Comparison of ENCODE assay signal across 5 fruit fly cellular contexts in the genomic region with DNA sequence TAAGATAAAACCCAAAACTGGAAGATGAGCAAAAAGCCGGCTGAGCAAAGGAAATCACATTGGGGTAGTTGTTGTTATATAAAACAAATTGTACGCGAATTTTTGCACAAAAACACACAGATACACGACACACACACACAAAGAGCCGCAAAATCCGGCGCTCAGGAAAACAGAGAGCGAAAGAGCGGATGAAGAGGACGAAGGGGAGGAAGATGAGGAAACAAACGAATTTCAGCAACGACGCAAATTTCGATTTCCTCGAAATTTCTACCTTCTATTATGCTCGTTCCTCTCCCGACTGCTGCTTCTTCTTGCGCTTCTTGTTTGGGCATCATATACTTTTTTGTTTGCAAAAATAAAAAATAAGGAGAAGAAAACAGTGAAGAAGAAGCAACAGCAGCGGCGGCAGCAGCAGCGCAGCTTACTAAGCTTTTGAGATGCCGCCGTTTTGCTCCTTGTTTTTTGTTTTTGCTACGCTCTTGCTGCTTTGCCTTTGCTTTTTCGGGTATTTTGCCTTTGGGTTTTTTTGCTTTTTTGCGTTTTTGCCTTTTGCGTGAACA.
A peak's percentile ranks its signal among the peaks of the same experiment; 100 is the strongest.
TF ChIP-seq lines count a peak whose summit lies in the region.

No protein-coding gene starts in this region.

- no peak for TF ChIP-seq CTCF in whole organism, embryonic (GFP tag; optimal IDR thresholded peaks at IDR 0.05; lab: Kevin White, UChicago)

TF ChIP-seq in whole organism, adult, 20 proteins besides CTCF, POLR2A, EP300 and RAD21:
- TF ChIP-seq CG12768 (GFP tag; optimal IDR thresholded peaks at IDR 0.05; lab: Kevin White, UChicago) (no peak), CG11617 (GFP tag; optimal IDR thresholded peaks at IDR 0.05; lab: Kevin White, UChicago) (no peak), toe (GFP tag; optimal IDR thresholded peaks at IDR 0.05; lab: Kevin White, UChicago) (no peak), tj (GFP tag; optimal IDR thresholded peaks at IDR 0.05; lab: Kevin White, UChicago) (peak; percentile 69), CG5204 (GFP tag; optimal IDR thresholded peaks at IDR 0.05; lab: Kevin White, UChicago) (no peak)
TF ChIP-seq in whole organism, adult: peak in this region for 1.

TF ChIP-seq in whole organism, embryonic, 481 proteins besides CTCF, POLR2A, EP300 and RAD21 (continues in another document):
- no peak for TF ChIP-seq tll (GFP tag; optimal IDR thresholded peaks at IDR 0.05; lab: Kevin White, UChicago)
- peak; percentile 18 for TF ChIP-seq CG13894 (tag; optimal IDR thresholded peaks at IDR 0.05; lab: Kevin White, UChicago)
- peak; percentile 6 for TF ChIP-seq abd-A (tag; optimal IDR thresholded peaks at IDR 0.05; lab: Kevin White, UChicago)
- TF ChIP-seq Adf1 (GFP tag; IDR thresholded peaks at IDR 0.05; lab: Robert Waterston, UW) = peak; percentile 56; the same call in 1 of the 2 replicates
- no peak for TF ChIP-seq sd (tag; optimal IDR thresholded peaks at IDR 0.05; lab: Kevin White, UChicago)
- TF ChIP-seq Trl (optimal IDR thresholded peaks at IDR 0.05; lab: Kevin White, UChicago) = peak; percentile 3 to 27
- TF ChIP-seq Trl (GFP tag; optimal IDR thresholded peaks at IDR 0.05; lab: Kevin White, UChicago) = no peak
- TF ChIP-seq CkIIα-i1 (GFP tag; IDR thresholded peaks at IDR 0.05; lab: Robert Waterston, UW) = no peak
- TF ChIP-seq nom (GFP tag; optimal IDR thresholded peaks at IDR 0.05; lab: Kevin White, UChicago) = peak; percentile 20
- TF ChIP-seq Usf (GFP tag; optimal IDR thresholded peaks at IDR 0.05; lab: Kevin White, UChicago) = no peak
- TF ChIP-seq D19A (tag; optimal IDR thresholded peaks at IDR 0.05; lab: Kevin White, UChicago) = no peak
- TF ChIP-seq Pdp1 (GFP tag; optimal IDR thresholded peaks at IDR 0.05; lab: Kevin White, UChicago) = peak in 1 of 2 experiments; percentile 25
- peak; percentile 6 for TF ChIP-seq lbe (GFP tag; optimal IDR thresholded peaks at IDR 0.05; lab: Kevin White, UChicago)
- peak; percentile 16; the same call in 1 of the 2 replicates for TF ChIP-seq Bgb (GFP tag; IDR thresholded peaks at IDR 0.05; lab: Robert Waterston, UW; ENCODE audit: partially characterized antibody)
- TF ChIP-seq CG2875 (GFP tag; optimal IDR thresholded peaks at IDR 0.05; lab: Kevin White, UChicago) = no peak
- no peak for TF ChIP-seq Asciz (GFP tag; optimal IDR thresholded peaks at IDR 0.05; lab: Kevin White, UChicago)
- no peak for TF ChIP-seq Oaz (GFP tag; IDR thresholded peaks at IDR 0.05; lab: Robert Waterston, UW)
- no peak for TF ChIP-seq B-H2 (GFP tag; optimal IDR thresholded peaks at IDR 0.05; lab: Kevin White, UChicago)
- no peak for TF ChIP-seq emc (GFP tag; optimal IDR thresholded peaks at IDR 0.05; lab: Kevin White, UChicago)
- TF ChIP-seq maf-S (GFP tag; optimal IDR thresholded peaks at IDR 0.05; lab: Kevin White, UChicago) = no peak

TF ChIP-seq in whole organism, prepupa, 60 proteins besides CTCF, POLR2A, EP300 and RAD21:
- TF ChIP-seq CG7368 (GFP tag; optimal IDR thresholded peaks at IDR 0.05; lab: Kevin White, UChicago) = no peak
- TF ChIP-seq Eip78C (GFP tag; lab: Kevin White, UChicago) = peak; percentile 34
- TF ChIP-seq lz (GFP tag; optimal IDR thresholded peaks at IDR 0.05; lab: Kevin White, UChicago) = no peak
- TF ChIP-seq eg (GFP tag; IDR thresholded peaks at IDR 0.05; lab: Robert Waterston, UW) = 0 out of 3 replicates have a peak, but pooled peaks have one; percentile 34
- no peak for TF ChIP-seq CG10669 (GFP tag; optimal IDR thresholded peaks at IDR 0.05; lab: Kevin White, UChicago)
- TF ChIP-seq CG8319 (GFP tag; optimal IDR thresholded peaks at IDR 0.05; lab: Kevin White, UChicago) = no peak
- TF ChIP-seq CG34406 (GFP tag; optimal IDR thresholded peaks at IDR 0.05; lab: Kevin White, UChicago) = no peak
- TF ChIP-seq Eip93F (GFP tag; optimal IDR thresholded peaks at IDR 0.05; lab: Kevin White, UChicago) = no peak
- peak; percentile 27 for TF ChIP-seq CG6854 (GFP tag; optimal IDR thresholded peaks at IDR 0.05; lab: Kevin White, UChicago)
- TF ChIP-seq Hr38 (GFP tag; optimal IDR thresholded peaks at IDR 0.05; lab: Kevin White, UChicago) = no peak

TF ChIP-seq in whole organism, pupa, 21 proteins besides CTCF, POLR2A, EP300 and RAD21:
- TF ChIP-seq Pif1B (GFP tag; optimal IDR thresholded peaks at IDR 0.05; lab: Kevin White, UChicago) (no peak), Pif1A (GFP tag; optimal IDR thresholded peaks at IDR 0.05; lab: Kevin White, UChicago) (no peak), rn (GFP tag; IDR thresholded peaks at IDR 0.05; lab: Robert Waterston, UW) (no peak), CG34367 (tag; optimal IDR thresholded peaks at IDR 0.05; lab: Kevin White, UChicago) (no peak), D1 (tag; optimal IDR thresholded peaks at IDR 0.05; lab: Kevin White, UChicago) (no peak), CG14655 (GFP tag; optimal IDR thresholded peaks at IDR 0.05; lab: Kevin White, UChicago) (no peak), EcR (GFP tag; optimal IDR thresholded peaks at IDR 0.05; lab: Kevin White, UChicago) (no peak), CG13204 (GFP tag; optimal IDR thresholded peaks at IDR 0.05; lab: Kevin White, UChicago) (no peak), CG12605 (GFP tag; IDR thresholded peaks at IDR 0.05; lab: Robert Waterston, UW) (peak; percentile 21; the same call in 1 of the 2 replicates), CG32121 (GFP tag; IDR thresholded peaks at IDR 0.05; lab: Robert Waterston, UW) (0 out of 2 replicates have a peak, but pooled peaks have one; percentile 17), gl (tag; optimal IDR thresholded peaks at IDR 0.05; lab: Kevin White, UChicago) (no peak), Ets98B (GFP tag; IDR thresholded peaks at IDR 0.05; lab: Robert Waterston, UW) (no peak), fd96Ca (GFP tag; IDR thresholded peaks at IDR 0.05; lab: Robert Waterston, UW) (no peak), CG9948 (tag; optimal IDR thresholded peaks at IDR 0.05; lab: Kevin White, UChicago) (no peak), CG10348 (GFP tag; IDR thresholded peaks at IDR 0.05; lab: Robert Waterston, UW) (no peak), CG8301 (tag; optimal IDR thresholded peaks at IDR 0.05; lab: Kevin White, UChicago) (no peak)

TF ChIP-seq in whole organism, wandering third instar larva, 38 proteins besides CTCF, POLR2A, EP300 and RAD21:
- TF ChIP-seq brk (GFP tag; optimal IDR thresholded peaks at IDR 0.05; lab: Kevin White, UChicago) (no peak), Sp1 (GFP tag; optimal IDR thresholded peaks at IDR 0.05; lab: Kevin White, UChicago) (peak; percentile 32), psq (GFP tag; optimal IDR thresholded peaks at IDR 0.05; lab: Kevin White, UChicago) (peak; percentile 59), Rel (GFP tag; optimal IDR thresholded peaks at IDR 0.05; lab: Kevin White, UChicago) (no peak), Rel (tag; optimal IDR thresholded peaks at IDR 0.05; lab: Kevin White, UChicago) (peak; percentile 11), Hr78 (GFP tag; optimal IDR thresholded peaks at IDR 0.05; lab: Kevin White, UChicago) (no peak)
